Worm (Caenorhabditis elegans) whole organism, late embryonic: ENCODE data around the gene elb-1.

Source experiments
- F13H6.1 ChIP-seq: sonication (generic microtip); optimal IDR thresholded peaks from 2 replicates; lab custom pipeline; 2016; ENCODE audit warnings: missing genetic modification characterization, missing compliant biosample characterization
- K02D7.2 ChIP-seq: sonication (generic microtip); optimal IDR thresholded peaks from 2 replicates; lab custom pipeline; 2017; ENCODE audit warnings: mild to moderate bottlenecking, missing genetic modification characterization, missing compliant biosample characterization
- K09A11.1 ChIP-seq: sonication (generic microtip); optimal IDR thresholded peaks from 2 replicates; lab custom pipeline; 2017; ENCODE audit warnings: antibody characterized with exemption, mild to moderate bottlenecking, missing genetic modification characterization, missing compliant biosample characterization; ENCODE audit not compliant: insufficient read depth
- Y22D7AL.16 ChIP-seq: sonication (generic microtip); optimal IDR thresholded peaks from 2 replicates; lab custom pipeline; 2016; ENCODE audit warnings: missing genetic modification characterization, missing compliant biosample characterization
- ceh-18 ChIP-seq: sonication (generic microtip); optimal IDR thresholded peaks from 2 replicates; lab custom pipeline; 2016; ENCODE audit warnings: missing genetic modification characterization, missing compliant biosample characterization
- ceh-19 ChIP-seq: fragments of 200-800 bp; sonication (Bioruptor generic); optimal IDR thresholded peaks from 2 replicates; lab custom pipeline; 2018; ENCODE audit warnings: mild to moderate bottlenecking, missing genetic modification characterization, missing compliant biosample characterization
- ceh-2 ChIP-seq: sonication (generic microtip); optimal IDR thresholded peaks from 2 replicates; lab custom pipeline; 2016; ENCODE audit warnings: missing genotype, missing genetic modification characterization, missing compliant biosample characterization
- ceh-22 ChIP-seq: sonication (generic microtip); optimal IDR thresholded peaks from 2 replicates; lab custom pipeline; 2017; ENCODE audit warnings: missing biosample characterization, missing genetic modification characterization
- ceh-24 ChIP-seq: sonication (generic microtip); optimal IDR thresholded peaks from 2 replicates; lab custom pipeline; 2016; ENCODE audit warnings: mild to moderate bottlenecking, missing genetic modification characterization, missing compliant biosample characterization
- ceh-30 ChIP-seq: fragments of 150-350 bp; optimal IDR thresholded peaks from 2 replicates; lab custom pipeline; 2014; ENCODE audit warnings: missing biosample characterization, missing genetic modification characterization
- ceh-31 ChIP-seq: sonication (generic microtip); optimal IDR thresholded peaks from 2 replicates; lab custom pipeline; 2016; ENCODE audit warnings: missing genetic modification characterization, missing compliant biosample characterization
- ceh-34 ChIP-seq: sonication (generic microtip); optimal IDR thresholded peaks from 2 replicates; lab custom pipeline; 2016; ENCODE audit warnings: mild to moderate bottlenecking, missing genetic modification characterization, missing compliant biosample characterization
- ceh-48 ChIP-seq: sonication (generic microtip); optimal IDR thresholded peaks from 2 replicates; lab custom pipeline; 2016; ENCODE audit warnings: missing genetic modification characterization, inconsistent platforms, missing compliant biosample characterization
- ceh-6 ChIP-seq: fragments of 200-800 bp; sonication (Bioruptor generic); optimal IDR thresholded peaks from 2 replicates; lab custom pipeline; 2018; ENCODE audit warnings: mild to moderate bottlenecking, missing genetic modification characterization, missing compliant biosample characterization
- ceh-9 ChIP-seq: sonication (generic microtip); optimal IDR thresholded peaks from 2 replicates; lab custom pipeline; 2016; ENCODE audit warnings: mild to moderate bottlenecking, missing genetic modification characterization, inconsistent platforms, missing compliant biosample characterization
- dve-1 ChIP-seq: sonication (generic microtip); optimal IDR thresholded peaks from 2 replicates; lab custom pipeline; 2017; ENCODE audit warnings: antibody characterized with exemption, mild to moderate bottlenecking, missing genetic modification characterization, missing compliant biosample characterization
- elt-4 ChIP-seq: sonication (generic microtip); optimal IDR thresholded peaks from 2 replicates; lab custom pipeline; 2016; ENCODE audit warnings: missing genetic modification characterization, missing compliant biosample characterization
- ets-4 ChIP-seq: sonication (generic microtip); optimal IDR thresholded peaks from 2 replicates; lab custom pipeline; 2016; ENCODE audit warnings: missing genetic modification characterization, missing compliant biosample characterization
- fkh-10 ChIP-seq: fragments of 150-350 bp; optimal IDR thresholded peaks from 2 replicates; lab custom pipeline; 2014; ENCODE audit warnings: missing biosample characterization, missing genetic modification reagents, missing genetic modification characterization
- fkh-6 ChIP-seq: sonication (generic microtip); optimal IDR thresholded peaks from 2 replicates; lab custom pipeline; 2016; ENCODE audit warnings: missing genetic modification characterization, missing compliant biosample characterization
- gmeb-2 ChIP-seq: sonication (generic microtip); optimal IDR thresholded peaks from 2 replicates; lab custom pipeline; 2016; ENCODE audit warnings: missing genetic modification characterization, inconsistent platforms, missing compliant biosample characterization
- hlh-30 ChIP-seq: sonication (generic microtip); optimal IDR thresholded peaks from 2 replicates; lab custom pipeline; 2017; ENCODE audit warnings: antibody characterized with exemption, missing genetic modification characterization, missing compliant biosample characterization; ENCODE audit not compliant: insufficient read depth
- hlh-6 ChIP-seq: sonication (generic microtip); optimal IDR thresholded peaks from 2 replicates; lab custom pipeline; 2016; ENCODE audit warnings: missing genotype, missing genetic modification characterization, missing compliant biosample characterization
- nfya-1 ChIP-seq: sonication (generic microtip); optimal IDR thresholded peaks from 2 replicates; lab custom pipeline; 2017; ENCODE audit warnings: missing genetic modification characterization, mild to moderate bottlenecking, missing compliant biosample characterization, antibody characterized with exemption, moderate library complexity
- nhr-232 ChIP-seq: sonication (generic microtip); optimal IDR thresholded peaks from 2 replicates; lab custom pipeline; 2016; ENCODE audit warnings: missing genetic modification characterization, missing compliant biosample characterization
- pag-3 ChIP-seq: sonication (generic microtip); optimal IDR thresholded peaks from 2 replicates; lab custom pipeline; 2016; ENCODE audit warnings: missing compliant biosample characterization, missing genetic modification characterization, borderline replicate concordance
- pat-9 ChIP-seq: fragments of 200-800 bp; sonication (Bioruptor generic); optimal IDR thresholded peaks from 2 replicates; lab custom pipeline; 2018; ENCODE audit warnings: mild to moderate bottlenecking, missing genetic modification characterization, moderate library complexity, missing compliant biosample characterization
- pha-2 ChIP-seq: sonication (generic microtip); optimal IDR thresholded peaks from 2 replicates; lab custom pipeline; 2017; ENCODE audit warnings: mild to moderate bottlenecking, missing genetic modification characterization, missing compliant biosample characterization
- pqm-1 ChIP-seq: sonication (generic microtip); optimal IDR thresholded peaks from 2 replicates; lab custom pipeline; 2016; ENCODE audit warnings: missing genetic modification characterization, missing compliant biosample characterization
- pros-1 ChIP-seq: fragments of 150-350 bp; optimal IDR thresholded peaks from 2 replicates; lab custom pipeline; 2014; ENCODE audit warnings: missing biosample characterization, missing genetic modification reagents, missing genetic modification characterization
- ref-2 ChIP-seq: sonication (generic microtip); optimal IDR thresholded peaks from 2 replicates; lab custom pipeline; 2016; ENCODE audit warnings: missing genetic modification characterization, missing compliant biosample characterization
- rnt-1 ChIP-seq: sonication (generic microtip); optimal IDR thresholded peaks from 2 replicates; lab custom pipeline; 2016; ENCODE audit warnings: missing genetic modification characterization, missing compliant biosample characterization
- sdc-2 ChIP-seq: sonication (generic microtip); optimal IDR thresholded peaks from 2 replicates; lab custom pipeline; 2016; ENCODE audit warnings: missing genotype, missing genetic modification characterization, missing compliant biosample characterization
- sox-2 ChIP-seq: fragments of 200-800 bp; sonication (Bioruptor generic); IDR thresholded peaks from 2 replicates; pipeline ENCODE4 v1.3.6; 2022; ENCODE audit warnings: missing genetic modification reagents, missing genetic modification characterization, missing compliant biosample characterization
- sox-4 ChIP-seq: sonication (generic microtip); optimal IDR thresholded peaks from 2 replicates; lab custom pipeline; 2017; ENCODE audit warnings: mild to moderate bottlenecking, missing genetic modification characterization, inconsistent platforms, missing compliant biosample characterization
- tbx-2 ChIP-seq: sonication (generic microtip); optimal IDR thresholded peaks from 2 replicates; lab custom pipeline; 2016; ENCODE audit warnings: missing genetic modification characterization, missing compliant biosample characterization
- tbx-7 ChIP-seq: sonication (generic microtip); optimal IDR thresholded peaks from 2 replicates; lab custom pipeline; 2016; ENCODE audit warnings: missing genotype, missing genetic modification characterization, missing compliant biosample characterization
- ttx-3 ChIP-seq: sonication (generic microtip); optimal IDR thresholded peaks from 2 replicates; lab custom pipeline; 2016; ENCODE audit warnings: missing genetic modification reagents, missing genetic modification characterization, missing compliant biosample characterization
- unc-3 ChIP-seq, 2 experiments: fragments of 200-800 bp in 1 of 2; sonication (Bioruptor generic) in 1 of 2; sonication (generic microtip) in 1 of 2; conservative IDR thresholded peaks in 1 of 2; optimal IDR thresholded peaks in 1 of 2; 2 replicates each; pipeline versions ENCODE4 v1.3.6 to Lab custom; 2016 to 2022; ENCODE audit warnings: missing compliant biosample characterization in 2 of 2, missing genetic modification characterization in 2 of 2, missing genetic modification reagents in 1 of 2
- unc-55 ChIP-seq: sonication (generic microtip); optimal IDR thresholded peaks from 2 replicates; lab custom pipeline; 2017; ENCODE audit warnings: missing biosample characterization, missing genetic modification reagents, missing genetic modification characterization
- unc-86 ChIP-seq: sonication (generic microtip); optimal IDR thresholded peaks from 2 replicates; lab custom pipeline; 2016; ENCODE audit warnings: missing genetic modification characterization, missing compliant biosample characterization
- zip-5 ChIP-seq: sonication (generic microtip); optimal IDR thresholded peaks from 2 replicates; lab custom pipeline; 2016; ENCODE audit warnings: missing genetic modification characterization, missing compliant biosample characterization

The elb-1 gene

ce11 chrIII:11704377-11704978, 14.8 kb downstream of the elb-1 start:
- TF ChIP-seq F13H6.1 (tag; lab: Kevin White, UChicago) (no peak), sdc-2 (peak; percentile 11), elt-4 (tag; lab: Kevin White, UChicago) (peak; percentile 33), ceh-34 (tag; lab: Kevin White, UChicago) (no peak), ceh-22 (tag; lab: Kevin White, UChicago) (no peak)

ce11 chrIII:11703776-11704093, 15.5 kb downstream of the elb-1 start, which contains the start of gene col-95:
col-95 (plus strand) TSS chrIII:11703994.
- TF ChIP-seq nfya-1 (tag; lab: Kevin White, UChicago): no peak
- TF ChIP-seq K09A11.1 (tag; lab: Kevin White, UChicago): no peak
- no peak for TF ChIP-seq ceh-9 (tag; lab: Kevin White, UChicago)
- no peak for TF ChIP-seq pag-3 (tag; lab: Kevin White, UChicago)
- TF ChIP-seq ceh-30 (tag; lab: Kevin White, UChicago): no peak
- TF ChIP-seq hlh-30 (tag; lab: Kevin White, UChicago): no peak

- no peak for TF ChIP-seq ceh-48 (tag; lab: Kevin White, UChicago)
- TF ChIP-seq gmeb-2 (tag; lab: Kevin White, UChicago): no peak
- TF ChIP-seq fkh-6: no peak
- no peak for TF ChIP-seq ets-4 (tag; lab: Kevin White, UChicago)
- no peak for TF ChIP-seq ceh-24
- no peak for TF ChIP-seq fkh-10
- TF ChIP-seq sox-2 (GFP tag; lab: Robert Waterston, UW): no peak
- no peak for TF ChIP-seq tbx-7 (tag; lab: Kevin White, UChicago)
- no peak for TF ChIP-seq ceh-31
- no peak for TF ChIP-seq ceh-19 (GFP tag; lab: Kevin White, UChicago)
- no peak for TF ChIP-seq unc-3 (GFP tag; conservative IDR thresholded peaks at IDR 0.05; lab: Robert Waterston, UW)
- no peak for TF ChIP-seq unc-3 (tag; optimal IDR thresholded peaks at IDR 0.05; lab: Kevin White, UChicago)
- no peak for TF ChIP-seq Y22D7AL.16 (tag; lab: Kevin White, UChicago)
- no peak for TF ChIP-seq sox-4 (tag; lab: Kevin White, UChicago)
- no peak for TF ChIP-seq sdc-2
- no peak for TF ChIP-seq nfya-1 (tag; lab: Kevin White, UChicago)
- TF ChIP-seq ceh-34 (tag; lab: Kevin White, UChicago): no peak
- no peak for TF ChIP-seq rnt-1 (tag; lab: Kevin White, UChicago)
- no peak for TF ChIP-seq ceh-18
Measured at ce11 chrIII:11703006-11703775, 16.1 kb downstream of the elb-1 start.

- TF ChIP-seq ceh-18 (no peak), fkh-6 (no peak), ref-2 (no peak), pqm-1 (no peak), unc-86 (no peak), ttx-3 (tag; lab: Kevin White, UChicago) (no peak), hlh-30 (tag; lab: Kevin White, UChicago) (no peak), tbx-7 (tag; lab: Kevin White, UChicago) (no peak), F13H6.1 (tag; lab: Kevin White, UChicago) (no peak), nhr-232 (tag; lab: Kevin White, UChicago) (peak; percentile 6), pros-1 (tag; lab: Kevin White, UChicago) (no peak), fkh-10 (no peak), zip-5 (tag; lab: Kevin White, UChicago) (no peak), unc-55 (GFP tag; lab: Kevin White, UChicago) (no peak), unc-3 (GFP tag; conservative IDR thresholded peaks at IDR 0.05; lab: Robert Waterston, UW) (no peak), unc-3 (tag; optimal IDR thresholded peaks at IDR 0.05; lab: Kevin White, UChicago) (no peak), ceh-6 (peak; percentile 7), K09A11.1 (tag; lab: Kevin White, UChicago) (no peak), nfya-1 (tag; lab: Kevin White, UChicago) (no peak), K02D7.2 (tag; lab: Kevin White, UChicago) (peak; percentile 31), ceh-30 (tag; lab: Kevin White, UChicago) (no peak), pat-9 (tag; lab: Kevin White, UChicago) (no peak), tbx-2 (no peak), rnt-1 (tag; lab: Kevin White, UChicago) (no peak), dve-1 (tag; lab: Kevin White, UChicago) (no peak), hlh-6 (tag; lab: Kevin White, UChicago) (no peak), ceh-2 (tag; lab: Kevin White, UChicago) (no peak), pha-2 (tag; lab: Kevin White, UChicago) (no peak), elt-4 (tag; lab: Kevin White, UChicago) (no peak)
Measured at ce11 chrIII:11701863-11702262, 17.4 kb downstream of the elb-1 start.
